Worm (Caenorhabditis elegans) whole organism, dauer: ENCODE results near the gene F44E5.1.

Experiments
- unc-62 ChIP-seq: sonication (generic microtip); optimal IDR thresholded peaks from 2 replicates; lab custom pipeline; 2017; ENCODE audit warnings: missing biosample characterization, missing genetic modification reagents, missing genetic modification characterization

F44E5.1 gene

DNA sequence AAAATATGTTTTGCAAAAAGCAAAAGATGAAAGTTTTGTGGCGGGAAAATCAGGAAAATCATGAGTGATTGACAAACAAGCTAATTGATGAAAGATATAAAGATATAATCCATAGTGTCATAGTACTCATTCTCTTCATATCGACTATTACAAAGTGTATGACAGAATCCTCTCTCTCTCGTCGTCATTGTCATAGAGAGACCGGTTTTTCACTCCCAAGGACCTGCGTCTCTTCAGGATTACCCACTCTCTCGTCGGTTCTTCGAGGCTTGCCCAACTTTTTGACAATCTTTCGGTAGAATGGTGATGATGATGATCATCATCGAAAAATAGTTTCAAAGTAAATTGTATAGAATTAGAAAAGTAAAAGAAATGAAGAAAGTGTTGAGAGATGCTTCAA lies 37.0 kb downstream of the F44E5.1 start:
- no peak for TF ChIP-seq unc-62 (GFP tag; lab: Kevin White, UChicago)

ce11 chrII:11733850-11734249 lies 40.5 kb downstream of the F44E5.1 start:
- no peak for TF ChIP-seq unc-62 (GFP tag; lab: Kevin White, UChicago)

DNA sequence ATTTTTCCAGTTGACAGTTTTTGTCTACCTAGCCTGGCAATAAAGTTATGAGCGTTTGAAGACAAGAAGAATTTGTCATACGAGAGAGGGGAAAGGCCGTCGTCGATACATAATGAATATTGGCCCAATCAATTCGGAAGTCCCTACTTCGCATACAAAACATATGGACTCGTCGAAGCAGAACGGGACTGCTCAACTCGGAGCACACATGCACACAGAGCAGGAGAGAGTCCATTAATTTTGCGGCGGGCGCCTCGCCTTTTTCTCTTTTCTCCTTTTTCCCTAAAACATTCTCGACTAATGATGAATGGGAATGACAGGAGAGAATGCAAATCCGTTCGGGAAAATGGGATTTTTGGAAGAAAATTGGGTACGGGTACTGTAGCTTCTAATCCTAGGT lies 41.8 kb downstream of the F44E5.1 start, which contains the start of gene F13D12.8:
Gene F13D12.8 (minus strand): TSS at position 82 of the 400 bp plus-strand sequence.
- no peak for TF ChIP-seq unc-62 (GFP tag; lab: Kevin White, UChicago)

DNA sequence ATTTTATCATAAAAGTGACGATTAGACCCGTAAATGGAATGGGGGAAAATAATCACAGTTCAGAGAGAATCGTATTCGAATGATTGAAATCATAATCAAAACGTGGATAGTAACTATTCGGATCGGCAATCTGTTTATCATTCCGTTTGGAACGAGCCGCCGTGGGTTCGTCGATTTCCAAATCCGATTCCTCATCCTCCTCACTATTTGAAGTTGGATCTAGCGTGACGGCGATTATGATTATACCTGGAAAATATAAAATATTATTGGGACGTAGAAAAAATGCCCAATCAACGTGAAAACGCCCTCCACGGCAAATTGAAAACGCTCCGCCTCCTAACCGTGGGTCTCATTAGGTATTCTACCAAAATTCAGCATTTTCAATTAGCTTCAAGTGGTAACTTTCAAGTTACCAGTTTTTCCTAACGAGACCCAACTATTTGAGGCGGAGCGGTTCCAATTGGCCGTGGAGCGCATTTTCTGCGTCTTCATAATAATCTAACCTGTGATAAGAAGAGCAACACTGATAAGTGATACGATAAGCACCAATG lies 43.1 kb downstream of the F44E5.1 start:
- TF ChIP-seq unc-62 (GFP tag; lab: Kevin White, UChicago), result no peak

- TF ChIP-seq unc-62 (GFP tag; lab: Kevin White, UChicago), result no peak
Measured at ce11 chrII:11729757-11730535, 44.4 kb downstream of the F44E5.1 start.

DNA sequence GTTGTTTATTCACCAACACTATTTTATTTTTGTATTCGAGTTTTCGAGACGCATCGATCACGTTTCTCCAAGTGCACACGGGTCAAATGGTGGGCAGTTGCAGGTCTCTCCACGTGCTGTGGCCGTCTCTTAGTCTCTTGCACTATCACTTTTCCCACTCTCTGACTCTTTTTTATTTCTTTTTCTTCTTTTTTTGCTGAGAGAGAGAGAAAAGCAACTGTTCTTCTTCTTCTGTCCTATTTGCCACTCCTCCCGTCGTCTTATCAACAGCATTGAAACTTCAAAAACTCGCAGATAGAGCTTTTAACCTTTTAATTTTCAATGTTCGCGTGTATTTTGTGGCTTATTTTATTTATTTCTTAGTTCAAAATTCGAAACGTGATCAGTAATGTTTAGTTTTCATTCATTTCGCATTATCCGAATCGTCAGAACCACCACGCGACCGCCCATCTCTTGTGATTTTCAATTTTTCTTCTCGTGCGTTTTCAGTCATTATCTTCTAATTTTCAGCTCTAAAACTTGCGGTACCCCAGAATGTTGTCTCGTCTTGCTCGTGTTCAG lies 45.7 kb downstream of the F44E5.1 start, which contains the start of gene alh-8:
Gene alh-8 (plus strand): TSS at position 511 of the 561 bp plus-strand sequence.
- no peak for TF ChIP-seq unc-62 (GFP tag; lab: Kevin White, UChicago)

DNA sequence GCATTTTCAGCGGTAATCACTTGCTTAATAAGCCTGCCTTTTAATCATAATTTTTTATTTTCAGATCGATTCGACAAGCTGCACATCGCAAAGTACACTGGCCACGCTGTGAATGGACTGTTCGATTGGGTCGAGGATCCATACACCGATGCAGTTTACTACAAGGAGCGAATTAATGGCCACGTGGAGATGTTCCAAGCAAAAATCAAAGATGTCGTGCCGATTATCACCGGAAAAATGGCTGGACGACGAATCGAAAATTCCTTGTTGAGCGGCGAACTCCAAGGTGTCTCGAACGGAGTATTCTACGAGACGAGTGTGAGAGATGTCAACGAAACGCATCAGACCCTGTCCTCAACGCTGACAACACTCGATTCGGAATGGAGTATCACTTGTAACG lies 46.9 kb downstream of the F44E5.1 start:
- TF ChIP-seq unc-62 (GFP tag; lab: Kevin White, UChicago), result no peak

DNA sequence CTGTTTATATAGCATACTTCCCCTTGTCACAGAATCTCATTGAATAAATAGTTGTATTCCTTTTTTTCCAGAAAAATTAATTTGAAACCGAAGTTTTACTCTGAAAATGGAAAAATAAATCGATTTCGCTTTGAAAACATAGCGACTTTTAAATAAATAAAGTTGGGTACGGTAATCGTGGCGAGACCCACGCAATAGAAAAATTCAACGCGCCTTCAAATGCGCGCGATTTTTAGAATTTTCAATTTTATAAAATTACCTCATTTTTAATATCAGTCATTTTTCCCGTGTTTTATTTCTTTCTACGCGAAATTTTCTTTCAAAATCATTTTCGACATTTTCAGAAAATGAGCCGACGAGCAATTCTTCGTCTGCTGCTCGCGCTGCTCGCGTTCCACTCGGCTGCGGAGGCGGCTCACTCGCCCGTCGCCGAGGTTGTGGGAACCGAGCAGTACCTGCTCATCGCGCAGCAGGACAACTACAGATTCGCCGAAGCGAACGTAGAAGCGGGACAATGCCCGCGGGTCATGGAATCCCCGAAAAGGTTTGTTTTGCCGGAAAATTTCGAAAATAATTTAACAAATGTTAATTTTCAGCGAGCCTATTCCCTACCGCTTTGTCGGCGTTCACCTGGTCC lies 47.8 kb downstream of the F44E5.1 start, which contains the start of gene F13D12.5:
Gene F13D12.5 (plus strand): TSS at position 345 of the 637 bp plus-strand sequence.
- no peak for TF ChIP-seq unc-62 (GFP tag; lab: Kevin White, UChicago)

ce11 chrII:11725615-11726014 lies 48.7 kb downstream of the F44E5.1 start:
- TF ChIP-seq unc-62 (GFP tag; lab: Kevin White, UChicago), result no peak

ce11 chrII:11724362-11724761 lies 50.0 kb downstream of the F44E5.1 start:
- no peak for TF ChIP-seq unc-62 (GFP tag; lab: Kevin White, UChicago)
